Worm (Caenorhabditis elegans): Measurements from ENCODE around the gene F23B12.7.

The F23B12.7 gene

DNA sequence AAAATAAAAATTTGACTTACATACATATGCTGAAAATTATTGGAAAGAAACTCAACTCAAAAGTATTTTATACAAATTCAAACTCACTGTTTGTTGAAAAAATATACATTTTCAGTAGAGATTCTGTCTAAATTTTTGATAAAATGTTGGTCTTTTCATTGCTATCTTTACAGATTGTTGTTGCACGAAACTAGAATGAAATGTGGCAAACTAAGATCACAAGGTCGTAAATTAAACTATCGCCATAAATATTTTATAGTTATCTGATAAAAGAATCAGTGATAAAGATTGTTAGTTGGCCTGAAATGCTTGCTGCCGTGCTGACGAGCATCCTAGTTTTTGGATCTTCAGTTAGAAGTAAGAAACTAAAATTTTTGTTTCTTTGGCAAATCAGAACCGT lies 29.5 kb downstream of the F23B12.7 start, which contains the start of gene clec-55:
clec-55 (plus strand) TSS at position 301 of the 400 bp plus-strand sequence.
- TF ChIP-seq unc-39 (tag; optimal IDR thresholded peaks at IDR 0.05) = no peak
- no peak for TF ChIP-seq elt-1 (tag; optimal IDR thresholded peaks at IDR 0.05)
- TF ChIP-seq lin-13 (GFP tag; optimal IDR thresholded peaks at IDR 0.05) = no peak

DNA sequence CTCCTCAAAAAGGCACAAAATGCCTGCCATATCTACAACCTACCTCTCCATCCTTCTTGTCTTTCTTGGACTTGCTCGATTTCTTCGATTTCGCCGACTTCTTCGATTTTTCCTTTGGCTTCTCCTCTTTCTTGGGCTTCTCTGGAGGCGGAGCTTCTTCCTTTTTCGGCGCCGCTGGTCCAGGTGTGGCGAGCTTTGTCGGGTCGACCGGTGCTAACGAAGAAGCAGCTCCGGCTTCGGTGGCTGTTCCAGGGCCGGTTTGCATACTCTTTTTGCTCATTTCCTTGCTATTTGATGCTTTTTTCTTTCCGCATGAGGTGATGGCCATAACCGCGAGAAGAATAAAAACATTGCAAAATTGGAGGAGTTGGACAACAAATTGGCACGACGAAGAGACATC lies 31.0 kb downstream of the F23B12.7 start:
- TF ChIP-seq elt-3 (tag; optimal IDR thresholded peaks at IDR 0.05) (no peak), nhr-21 (tag; optimal IDR thresholded peaks at IDR 0.05) (no peak), ceh-82 (tag; optimal IDR thresholded peaks at IDR 0.05) (no peak), blmp-1 (tag; optimal IDR thresholded peaks at IDR 0.05; ENCODE audit: insufficient read depth) (no peak), sem-4 (tag; optimal IDR thresholded peaks at IDR 0.05) (no peak), mbf-1 (tag; optimal IDR thresholded peaks at IDR 0.05) (no peak), peb-1 (tag; optimal IDR thresholded peaks at IDR 0.05) (no peak)

DNA sequence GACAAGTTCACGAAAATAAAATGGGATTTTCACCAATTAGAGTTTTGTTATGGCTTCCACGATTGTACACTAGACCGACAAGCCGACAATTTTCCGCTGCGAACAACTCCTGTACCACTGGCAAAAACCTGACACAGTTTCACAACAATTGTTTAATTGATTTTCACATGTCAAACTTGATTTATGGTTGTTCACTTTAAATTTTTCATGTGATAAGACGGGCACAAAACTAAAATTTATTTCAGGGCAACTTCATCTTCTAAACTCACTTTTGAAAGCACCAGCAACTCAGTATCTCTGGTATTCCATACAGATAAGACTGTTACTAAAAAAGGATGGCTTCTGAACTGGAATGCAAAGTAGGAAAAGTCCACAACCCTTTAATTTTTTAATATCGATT lies 31.9 kb downstream of the F23B12.7 start, which contains the start of gene R02D5.7:
R02D5.7 (minus strand) TSS at position 101 of the 400 bp plus-strand sequence.
- TF ChIP-seq skn-1 (tag; optimal IDR thresholded peaks at IDR 0.05) = no peak
- no peak for TF ChIP-seq peb-1 (tag; optimal IDR thresholded peaks at IDR 0.05)

DNA sequence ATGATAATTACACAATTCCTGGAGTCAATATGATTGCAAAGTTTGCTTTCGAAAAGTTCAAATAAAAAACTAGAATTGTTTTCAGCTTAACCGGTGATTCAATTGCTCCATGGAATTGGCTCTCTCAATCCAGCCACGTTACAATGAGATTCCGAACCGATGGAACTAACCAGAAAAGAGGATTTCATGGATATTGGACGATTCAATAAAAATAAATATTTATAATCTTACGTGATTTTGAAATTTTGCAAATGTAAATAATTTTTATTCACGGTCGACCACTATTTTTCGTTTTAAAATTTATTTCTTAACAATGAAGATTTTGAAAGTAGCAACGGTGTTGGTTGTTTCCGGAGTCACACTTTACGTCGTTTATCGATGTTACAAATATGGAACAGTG lies 32.5 kb downstream of the F23B12.7 start, which contains the start of gene R02D5.10:
R02D5.10 (plus strand) TSS at position 301 of the 400 bp plus-strand sequence.
- TF ChIP-seq nhr-10 (tag; optimal IDR thresholded peaks at IDR 0.05) = no peak
- TF ChIP-seq skn-1 (tag; optimal IDR thresholded peaks at IDR 0.05) = no peak
- TF ChIP-seq ceh-82 (tag; optimal IDR thresholded peaks at IDR 0.05) = no peak
- TF ChIP-seq R02D3.7 (tag; optimal IDR thresholded peaks at IDR 0.05) = no peak
- TF ChIP-seq alr-1 (tag; optimal IDR thresholded peaks at IDR 0.05) = no peak
- TF ChIP-seq nhr-21 (tag; optimal IDR thresholded peaks at IDR 0.05) = no peak
- TF ChIP-seq fos-1 (tag; optimal IDR thresholded peaks at IDR 0.05) = no peak
- no peak for TF ChIP-seq zag-1 (tag; optimal IDR thresholded peaks at IDR 0.05)
- TF ChIP-seq elt-1 (tag; optimal IDR thresholded peaks at IDR 0.05) = no peak
- TF ChIP-seq snpc-4 (tag; optimal IDR thresholded peaks at IDR 0.05) = no peak
- no peak for TF ChIP-seq peb-1 (tag; optimal IDR thresholded peaks at IDR 0.05)
- TF ChIP-seq ZK546.5 (tag; optimal IDR thresholded peaks at IDR 0.05) = no peak
- no peak for TF ChIP-seq lsy-2 (tag; optimal IDR thresholded peaks at IDR 0.05)

DNA sequence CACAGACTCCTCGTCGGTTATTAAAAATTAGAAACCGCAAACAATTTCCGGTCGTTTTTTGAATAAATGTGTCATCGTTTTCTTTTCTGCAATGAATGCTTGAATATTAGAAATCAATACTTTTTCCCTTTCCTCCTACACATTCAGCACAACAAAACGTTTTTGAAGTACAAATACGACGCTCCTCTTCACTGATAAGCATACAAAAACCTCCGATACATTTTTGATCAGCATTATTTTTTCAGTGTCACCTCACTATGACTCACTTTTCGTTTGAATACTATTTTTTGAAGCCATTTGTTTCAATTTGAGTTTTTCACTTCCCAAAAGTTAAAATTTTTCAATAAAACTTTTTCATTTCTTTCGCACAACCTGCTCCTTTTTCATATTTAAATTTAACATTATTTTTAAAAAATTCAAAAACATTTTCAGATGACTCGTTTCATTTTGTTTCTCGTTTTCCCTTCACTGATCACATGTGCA lies 33.3 kb downstream of the F23B12.7 start, which contains the start of gene R02D5.3:
R02D5.3 (plus strand) TSS at position 433 of the 483 bp plus-strand sequence.
- TF ChIP-seq peb-1 (tag; optimal IDR thresholded peaks at IDR 0.05) (no peak), unc-62 (GFP tag; optimal IDR thresholded peaks at IDR 0.05) (no peak), dmd-4 (tag; optimal IDR thresholded peaks at IDR 0.05) (no peak), mdl-1 (tag; optimal IDR thresholded peaks at IDR 0.05) (no peak), nhr-21 (tag; optimal IDR thresholded peaks at IDR 0.05) (no peak), lsy-2 (tag; optimal IDR thresholded peaks at IDR 0.05) (no peak), gmeb-1 (tag; optimal IDR thresholded peaks at IDR 0.05) (no peak), ZK546.5 (tag; optimal IDR thresholded peaks at IDR 0.05) (no peak), lin-39 (tag; optimal IDR thresholded peaks at IDR 0.05) (no peak), skn-1 (tag; optimal IDR thresholded peaks at IDR 0.05) (peak; percentile 61), nhr-237 (tag; optimal IDR thresholded peaks at IDR 0.05) (no peak), unc-39 (tag; optimal IDR thresholded peaks at IDR 0.05) (no peak), ztf-11 (tag; optimal IDR thresholded peaks at IDR 0.05) (no peak), ztf-1 (GFP tag; conservative IDR thresholded peaks at IDR 0.05) (no peak), fos-1 (tag; optimal IDR thresholded peaks at IDR 0.05) (peak; percentile 96), lin-13 (GFP tag; optimal IDR thresholded peaks at IDR 0.05) (no peak)

DNA sequence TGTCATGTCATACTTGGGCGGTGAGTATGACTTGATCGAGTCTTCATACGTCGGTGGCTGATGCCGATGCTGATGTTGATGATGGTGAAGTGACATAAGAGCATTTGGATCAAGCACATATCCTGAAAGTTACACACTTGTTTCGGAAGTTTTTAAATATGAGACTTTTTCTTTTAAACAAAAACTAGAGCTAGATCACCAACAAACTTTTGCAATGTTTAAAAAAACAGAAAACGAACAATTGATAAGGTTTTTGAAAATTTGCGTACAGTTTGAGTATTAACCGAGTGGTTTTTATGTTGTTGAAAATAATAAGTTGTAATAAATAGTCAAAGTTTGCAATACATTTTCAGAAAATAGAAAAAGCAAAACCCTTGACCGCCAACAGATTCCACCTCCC lies 35.1 kb downstream of the F23B12.7 start, which contains the start of gene R02D5.4:
R02D5.4 (minus strand) TSS at position 101 of the 400 bp plus-strand sequence.
- TF ChIP-seq mab-5 (tag; optimal IDR thresholded peaks at IDR 0.05) (no peak), ztf-1 (GFP tag; conservative IDR thresholded peaks at IDR 0.05) (no peak), skn-1 (tag; optimal IDR thresholded peaks at IDR 0.05) (no peak), nhr-25 (tag; optimal IDR thresholded peaks at IDR 0.05) (no peak), peb-1 (tag; optimal IDR thresholded peaks at IDR 0.05) (no peak), unc-55 (GFP tag; optimal IDR thresholded peaks at IDR 0.05) (no peak), gmeb-1 (tag; optimal IDR thresholded peaks at IDR 0.05) (no peak), egl-27 (tag; optimal IDR thresholded peaks at IDR 0.05) (no peak), C34F6.9 (tag; optimal IDR thresholded peaks at IDR 0.05) (no peak), sma-9 (GFP tag; optimal IDR thresholded peaks at IDR 0.05) (no peak), sma-9 (tag; optimal IDR thresholded peaks at IDR 0.05) (no peak), nhr-6 (tag; optimal IDR thresholded peaks at IDR 0.05) (no peak), sem-4 (tag; optimal IDR thresholded peaks at IDR 0.05) (no peak), aly-2 (tag; optimal IDR thresholded peaks at IDR 0.05) (no peak), mdl-1 (tag; optimal IDR thresholded peaks at IDR 0.05) (no peak), lin-39 (tag; optimal IDR thresholded peaks at IDR 0.05) (no peak), fos-1 (tag; optimal IDR thresholded peaks at IDR 0.05) (no peak), nhr-21 (tag; optimal IDR thresholded peaks at IDR 0.05) (no peak), sma-3 (GFP tag; optimal IDR thresholded peaks at IDR 0.05) (no peak), ceh-82 (tag; optimal IDR thresholded peaks at IDR 0.05) (no peak)
